Worm (Caenorhabditis elegans): ENCODE results near the gene sdz-8.

ce11 chrV:11520215-11520614 lies 4.2 kb upstream of the sdz-8 start, which contains the start of the genes C55A6.11 and C55A6.7:
- TF ChIP-seq ztf-11 (tag; optimal IDR thresholded peaks at IDR 0.05) (no peak), R02D3.7 (tag; optimal IDR thresholded peaks at IDR 0.05) (no peak), nhr-25 (tag; optimal IDR thresholded peaks at IDR 0.05) (no peak), ZK546.5 (tag; optimal IDR thresholded peaks at IDR 0.05) (no peak), fkh-10 (GFP tag; optimal IDR thresholded peaks at IDR 0.05) (no peak), lin-39 (tag; optimal IDR thresholded peaks at IDR 0.05) (no peak)

Measured in whole organism, L3 larva.